Worm (Caenorhabditis elegans): ENCODE measurements around the gene tbc-1.

ce11 chrX:14920880-14921279, 49.7 kb upstream of the tbc-1 start:
- no peak for TF ChIP-seq skn-1 (tag; optimal IDR thresholded peaks at IDR 0.05)
- no peak for TF ChIP-seq sptf-1 (tag; optimal IDR thresholded peaks at IDR 0.05)
- TF ChIP-seq pag-3 (tag; optimal IDR thresholded peaks at IDR 0.05; ENCODE audit: borderline replicate concordance, insufficient read depth) = no peak
- no peak for TF ChIP-seq nhr-11 (tag; optimal IDR thresholded peaks at IDR 0.05)
- no peak for TF ChIP-seq jun-1 (tag; optimal IDR thresholded peaks at IDR 0.05)
- no peak for TF ChIP-seq dpl-1 (GFP tag; optimal IDR thresholded peaks at IDR 0.05)
- no peak for TF ChIP-seq nhr-76 (tag; optimal IDR thresholded peaks at IDR 0.05)
